Fruit fly (Drosophila melanogaster): ENCODE measurements around the gene CG12617.

CG12617 gene

dm6 chr2L:20294393-20294792 lies at the start of gene CG12617:
CG12617 (plus strand) TSS chr2L:20294693.
- no peak for TF ChIP-seq CTCF (optimal IDR thresholded peaks at IDR 0.05)
- no peak for TF ChIP-seq CG8478 (optimal IDR thresholded peaks at IDR 0.05)

dm6 chr2L:20257092-20257491 lies 37.4 kb upstream of the CG12617 start, which contains the start of gene CG17571:
CG17571 (minus strand) TSS chr2L:20257192.
- TF ChIP-seq CTCF (optimal IDR thresholded peaks at IDR 0.05) (no peak), CG8478 (optimal IDR thresholded peaks at IDR 0.05) (no peak)

dm6 chr2L:20263050-20263449 lies 31.4 kb upstream of the CG12617 start:
- TF ChIP-seq CTCF (optimal IDR thresholded peaks at IDR 0.05) = no peak
- no peak for TF ChIP-seq CG8478 (optimal IDR thresholded peaks at IDR 0.05)

dm6 chr2L:20264324-20264567 lies 30.2 kb upstream of the CG12617 start, which contains the start of gene CG17570:
CG17570 (minus strand) TSS chr2L:20264424.
- no peak for TF ChIP-seq CG8478 (optimal IDR thresholded peaks at IDR 0.05)

- no peak for TF ChIP-seq CG8478 (optimal IDR thresholded peaks at IDR 0.05)
These were observed 29.6 kb upstream of the CG12617 start for dm6 chr2L:20264568-20265547.

- no peak for TF ChIP-seq CTCF (optimal IDR thresholded peaks at IDR 0.05)
These were observed 27.3 kb upstream of the CG12617 start for dm6 chr2L:20267181-20267580.

dm6 chr2L:20287189-20287588 lies 7.3 kb upstream of the CG12617 start:
- no peak for TF ChIP-seq CG8478 (optimal IDR thresholded peaks at IDR 0.05)
- TF ChIP-seq CTCF (optimal IDR thresholded peaks at IDR 0.05) = peak; percentile 23 to 49

- TF ChIP-seq CTCF (optimal IDR thresholded peaks at IDR 0.05) (peak in 1 of 2 experiments; percentile 6), CG8478 (optimal IDR thresholded peaks at IDR 0.05) (no peak)
These were observed 3.8 kb upstream of the CG12617 start for dm6 chr2L:20290665-20291064.

- TF ChIP-seq CG8478 (optimal IDR thresholded peaks at IDR 0.05) (no peak), CTCF (optimal IDR thresholded peaks at IDR 0.05) (peak; percentile 92 to 94)
These were observed 553 bp upstream of the CG12617 start for dm6 chr2L:20293940-20294339.

- TF ChIP-seq CTCF (optimal IDR thresholded peaks at IDR 0.05) = no peak
- no peak for TF ChIP-seq CG8478 (optimal IDR thresholded peaks at IDR 0.05)
These were observed 1.4 kb downstream of the CG12617 start for dm6 chr2L:20295860-20296259.

dm6 chr2L:20296946-20297345 lies 2.5 kb downstream of the CG12617 start:
- no peak for TF ChIP-seq CTCF (optimal IDR thresholded peaks at IDR 0.05)
- TF ChIP-seq CG8478 (optimal IDR thresholded peaks at IDR 0.05) = no peak

- TF ChIP-seq CG8478 (optimal IDR thresholded peaks at IDR 0.05) (no peak), CTCF (optimal IDR thresholded peaks at IDR 0.05) (no peak)
These were observed 16.4 kb downstream of the CG12617 start, which contains the start of gene spir for dm6 chr2L:20310751-20311387. spir (plus strand) TSS chr2L:20311219.

dm6 chr2L:20313117-20313645 lies 18.7 kb downstream of the CG12617 start:
- TF ChIP-seq CTCF (optimal IDR thresholded peaks at IDR 0.05) (no peak), CG8478 (optimal IDR thresholded peaks at IDR 0.05) (no peak)

- no peak for TF ChIP-seq CTCF (optimal IDR thresholded peaks at IDR 0.05)
- TF ChIP-seq CG8478 (optimal IDR thresholded peaks at IDR 0.05) = no peak
These were observed 20.3 kb downstream of the CG12617 start for dm6 chr2L:20314693-20315268.

- no peak for TF ChIP-seq CTCF (optimal IDR thresholded peaks at IDR 0.05)
- TF ChIP-seq CG8478 (optimal IDR thresholded peaks at IDR 0.05) = no peak
These were observed 26.8 kb downstream of the CG12617 start for dm6 chr2L:20321207-20321773.
